Worm (Caenorhabditis elegans) whole organism, midembryonic: ENCODE data around the gene fut-4.

Experiments used
- ztf-23 ChIP-seq: fragments of 200-800 bp; sonication (Bioruptor generic); IDR thresholded peaks from 2 replicates; pipeline ENCODE4 v1.3.6; 2022; ENCODE audit warnings: missing genetic modification reagents, missing genetic modification characterization, missing compliant biosample characterization
- ztf-29 ChIP-seq: fragments of 200-800 bp; sonication (Bioruptor generic); IDR thresholded peaks from 2 replicates; pipeline ENCODE4 v1.3.6; 2022; ENCODE audit warnings: missing genetic modification reagents, missing genetic modification characterization, missing compliant biosample characterization

DNA sequence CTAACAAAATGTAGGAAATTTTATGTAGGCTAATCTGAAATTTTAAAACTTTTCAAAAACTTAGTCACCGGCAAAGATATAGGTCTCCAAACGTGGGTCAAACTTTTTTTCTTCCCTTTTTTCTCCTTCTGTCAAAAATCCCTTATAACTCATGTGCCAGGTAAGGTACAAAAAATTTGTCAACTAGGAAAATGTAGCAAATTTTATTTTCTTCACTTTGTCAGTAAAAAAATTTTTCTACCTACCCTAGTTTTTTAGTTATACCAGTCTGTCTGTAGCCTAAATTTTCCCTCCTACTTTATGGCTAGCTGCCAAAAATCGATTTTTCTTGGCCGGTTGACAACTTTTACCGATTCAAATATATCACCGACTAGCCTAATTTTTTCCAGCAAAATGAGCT lies 5.7 kb downstream of the fut-4 start, which contains the start of gene set-13:
- TF ChIP-seq ztf-29 (no peak), ztf-23 (no peak)
